Worm (Caenorhabditis elegans) whole organism, young adult: ENCODE data around the gene lrr-1.

ENCODE experiments used
- B0261.1 ChIP-seq: sonication (generic microtip); optimal IDR thresholded peaks from 2 replicates; lab custom pipeline; 2016; ENCODE audit warnings: mild to moderate bottlenecking, missing genetic modification characterization, moderate library complexity, missing compliant biosample characterization
- B0336.3 ChIP-seq: fragments of 200-800 bp; sonication (Bioruptor generic); IDR thresholded peaks from 2 replicates; pipeline ENCODE4 v1.3.6; 2022; ENCODE audit warnings: missing genetic modification characterization, missing compliant biosample characterization
- C06A6.2 ChIP-seq: fragments of 200-800 bp; sonication (Bioruptor generic); conservative IDR thresholded peaks from 2 replicates; pipeline ENCODE4 v1.3.6; 2022; ENCODE audit warnings: missing genetic modification characterization, missing compliant biosample characterization
- F22D6.2 ChIP-seq: sonication (generic microtip); optimal IDR thresholded peaks from 2 replicates; lab custom pipeline; 2016; ENCODE audit warnings: mild to moderate bottlenecking, missing genetic modification characterization, missing compliant biosample characterization
- F33H1.4 ChIP-seq: fragments of 200-800 bp; sonication (Bioruptor generic); IDR thresholded peaks from 2 replicates; pipeline ENCODE4 v1.3.6; 2022; ENCODE audit warnings: missing genetic modification reagents, missing genetic modification characterization, missing compliant biosample characterization
- F39B2.1 ChIP-seq: fragments of 200-800 bp; sonication (Bioruptor generic); IDR thresholded peaks from 2 replicates; pipeline ENCODE4 v1.3.6; 2022; ENCODE audit warnings: missing genetic modification reagents, missing genetic modification characterization, missing compliant biosample characterization
- Y53F4B.3 ChIP-seq: fragments of 200-800 bp; sonication (Bioruptor generic); IDR thresholded peaks from 2 replicates; pipeline ENCODE4 v1.3.6; 2022; ENCODE audit warnings: missing genetic modification reagents, missing genetic modification characterization, missing compliant biosample characterization
- Y79H2A.3 ChIP-seq: fragments of 200-800 bp; sonication (Bioruptor generic); conservative IDR thresholded peaks from 2 replicates; pipeline ENCODE4 v1.3.6; 2022; ENCODE audit warnings: missing genetic modification reagents, missing genetic modification characterization, missing compliant biosample characterization
- ama-1 ChIP-seq, 3 experiments: fragments of 150-350 bp in 1 of 3; sonication (generic microtip) in 2 of 3; optimal IDR thresholded peaks; 2 replicates each; lab custom pipeline; 2014 to 2018; ENCODE audit warnings: missing biosample characterization in 2 of 3, missing genetic modification characterization in 2 of 3, missing genetic modification reagents in 2 of 3
- athp-1 ChIP-seq: sonication (generic microtip); optimal IDR thresholded peaks from 2 replicates; lab custom pipeline; 2017; ENCODE audit warnings: mild to moderate bottlenecking, missing genetic modification characterization, missing compliant biosample characterization
- attf-5 ChIP-seq: fragments of 200-800 bp; sonication (Bioruptor generic); optimal IDR thresholded peaks from 2 replicates; lab custom pipeline; 2018; ENCODE audit warnings: mild to moderate bottlenecking, missing genetic modification characterization, missing compliant biosample characterization
- cebp-1 ChIP-seq, 2 experiments: fragments of 200-800 bp in 1 of 2; sonication (Bioruptor generic) in 1 of 2; sonication (generic microtip) in 1 of 2; IDR thresholded peaks in 1 of 2; optimal IDR thresholded peaks in 1 of 2; 2 replicates each; pipeline versions ENCODE4 v1.3.6 to Lab custom; 2017 to 2022; ENCODE audit warnings: missing compliant biosample characterization in 2 of 2, missing genetic modification characterization in 2 of 2, mild to moderate bottlenecking in 1 of 2, missing genetic modification reagents in 1 of 2, moderate library complexity in 1 of 2
- cebp-2 ChIP-seq: fragments of 200-800 bp; sonication (Bioruptor generic); IDR thresholded peaks from 2 replicates; pipeline ENCODE4 v1.3.6; 2022; ENCODE audit warnings: missing genetic modification characterization, missing compliant biosample characterization
- ceh-79 ChIP-seq: sonication (generic microtip); optimal IDR thresholded peaks from 2 replicates; lab custom pipeline; 2017; ENCODE audit warnings: mild to moderate bottlenecking, missing genetic modification characterization, missing compliant biosample characterization
- die-1 ChIP-seq: sonication (generic microtip); optimal IDR thresholded peaks from 2 replicates; lab custom pipeline; 2016; ENCODE audit warnings: missing genotype, mild to moderate bottlenecking, missing genetic modification characterization, missing compliant biosample characterization
- dpff-1 ChIP-seq: sonication (generic microtip); optimal IDR thresholded peaks from 2 replicates; lab custom pipeline; 2017; ENCODE audit warnings: mild to moderate bottlenecking, missing genetic modification characterization, missing compliant biosample characterization
- egl-18 ChIP-seq: fragments of 200-800 bp; sonication (Bioruptor generic); IDR thresholded peaks from 2 replicates; pipeline ENCODE4 v1.3.6; 2022; ENCODE audit warnings: missing genetic modification reagents, missing genetic modification characterization, missing compliant biosample characterization
- ets-4 ChIP-seq: fragments of 200-800 bp; sonication (Bioruptor generic); optimal IDR thresholded peaks from 2 replicates; lab custom pipeline; 2018; ENCODE audit warnings: mild to moderate bottlenecking, missing genetic modification characterization, missing compliant biosample characterization
- fkh-3 ChIP-seq: sonication (generic microtip); optimal IDR thresholded peaks from 2 replicates; lab custom pipeline; 2016; ENCODE audit warnings: mild to moderate bottlenecking, missing genetic modification characterization, missing compliant biosample characterization
- hlh-12 ChIP-seq: sonication (generic microtip); optimal IDR thresholded peaks from 2 replicates; lab custom pipeline; 2016; ENCODE audit warnings: missing genetic modification characterization, missing compliant biosample characterization
- hlh-26 ChIP-seq: fragments of 200-800 bp; sonication (Bioruptor generic); conservative IDR thresholded peaks from 2 replicates; pipeline ENCODE4 v1.3.6; 2022; ENCODE audit warnings: missing genetic modification reagents, missing genetic modification characterization, missing compliant biosample characterization
- hmg-1.2 ChIP-seq: fragments of 200-800 bp; sonication (Bioruptor generic); IDR thresholded peaks from 2 replicates; pipeline ENCODE4 v1.3.6; 2022; ENCODE audit warnings: missing genetic modification reagents, missing genetic modification characterization, missing compliant biosample characterization
- hmg-20 ChIP-seq: fragments of 200-800 bp; sonication (Bioruptor generic); IDR thresholded peaks from 2 replicates; pipeline ENCODE4 v1.3.6; 2022; ENCODE audit warnings: missing genetic modification reagents, missing genetic modification characterization, missing compliant biosample characterization
- let-607 ChIP-seq, 2 experiments: fragments of 200-800 bp in 1 of 2; sonication (Bioruptor generic) in 1 of 2; sonication (generic microtip) in 1 of 2; optimal IDR thresholded peaks; 2 replicates each; lab custom pipeline; 2016 to 2018; ENCODE audit warnings: mild to moderate bottlenecking in 2 of 2, missing compliant biosample characterization in 2 of 2, missing genetic modification characterization in 2 of 2, moderate library complexity in 2 of 2, missing genotype in 1 of 2
- lin-26 ChIP-seq: fragments of 200-800 bp; sonication (Bioruptor generic); IDR thresholded peaks from 2 replicates; pipeline ENCODE4 v1.3.6; 2022; ENCODE audit warnings: missing genetic modification reagents, missing genetic modification characterization, missing compliant biosample characterization
- madf-3 ChIP-seq: fragments of 200-800 bp; sonication (Bioruptor generic); IDR thresholded peaks from 2 replicates; pipeline ENCODE4 v1.3.6; 2022; ENCODE audit warnings: missing genetic modification reagents, missing genetic modification characterization, missing compliant biosample characterization
- mcd-1 ChIP-seq: fragments of 200-800 bp; sonication (Bioruptor generic); IDR thresholded peaks from 2 replicates; pipeline ENCODE4 v1.3.6; 2022; ENCODE audit warnings: missing genetic modification reagents, missing genetic modification characterization, missing compliant biosample characterization
- mes-4 ChIP-seq: sonication (generic microtip); optimal IDR thresholded peaks from 2 replicates; lab custom pipeline; 2016; ENCODE audit warnings: missing genotype, missing genetic modification characterization, missing compliant biosample characterization
- mxl-1 ChIP-seq: sonication (generic microtip); optimal IDR thresholded peaks from 2 replicates; lab custom pipeline; 2016; ENCODE audit warnings: missing genetic modification characterization, missing compliant biosample characterization
- nhr-120 ChIP-seq: fragments of 200-800 bp; sonication (Bioruptor generic); IDR thresholded peaks from 2 replicates; pipeline ENCODE4 v1.3.6; 2022; ENCODE audit warnings: missing genetic modification characterization, missing compliant biosample characterization
- rec-8 ChIP-seq, 2 experiments: sonication (generic microtip); optimal IDR thresholded peaks; 2 replicates each; lab custom pipeline; 2016; ENCODE audit warnings: mild to moderate bottlenecking in 2 of 2, missing genetic modification characterization in 2 of 2, missing genetic modification reagents in 2 of 2, missing genotype in 2 of 2, missing biosample characterization in 1 of 2, missing compliant biosample characterization in 1 of 2, moderate library complexity in 1 of 2
- snpc-1.1 ChIP-seq: sonication (generic microtip); optimal IDR thresholded peaks from 2 replicates; lab custom pipeline; 2017; ENCODE audit warnings: missing genetic modification characterization, mild to moderate bottlenecking, missing compliant biosample characterization, antibody characterized with exemption, moderate library complexity, missing genotype, missing genetic modification reagents; ENCODE audit not compliant: insufficient read depth
- snpc-4 ChIP-seq, 5 experiments: fragments of 150-350 bp in 1 of 5; sonication (generic microtip) in 4 of 5; optimal IDR thresholded peaks; 2 replicates each; lab custom pipeline; 2014 to 2018; ENCODE audit warnings: missing genetic modification characterization in 5 of 5, missing biosample characterization in 3 of 5, antibody characterized with exemption in 2 of 5, mild to moderate bottlenecking in 2 of 5, missing compliant biosample characterization in 2 of 5, missing genotype in 2 of 5, moderate library complexity in 2 of 5, missing genetic modification reagents in 1 of 5
- sptf-2 ChIP-seq: fragments of 200-800 bp; sonication (Bioruptor generic); optimal IDR thresholded peaks from 2 replicates; lab custom pipeline; 2018; ENCODE audit warnings: mild to moderate bottlenecking, missing genetic modification characterization, missing compliant biosample characterization
- xnd-1 ChIP-seq: sonication (generic microtip); optimal IDR thresholded peaks from 2 replicates; lab custom pipeline; 2016; ENCODE audit warnings: missing genotype, missing genetic modification reagents, missing genetic modification characterization, missing compliant biosample characterization
- zim-3 ChIP-seq: sonication (generic microtip); optimal IDR thresholded peaks from 2 replicates; lab custom pipeline; 2017; ENCODE audit warnings: mild to moderate bottlenecking, missing genetic modification characterization, moderate library complexity, missing compliant biosample characterization

lrr-1 gene

ce11 chrII:5048185-5048795 is 12.1 kb upstream of the lrr-1 start:
- TF ChIP-seq snpc-1.1 (tag; lab: Kevin White, UChicago): no peak
- TF ChIP-seq attf-5 (GFP tag; lab: Kevin White, UChicago): no peak
- no peak for TF ChIP-seq snpc-4 (GFP tag; optimal IDR thresholded peaks at IDR 0.05; lab: Kevin White, UChicago)
- no peak for TF ChIP-seq snpc-4 (tag; optimal IDR thresholded peaks at IDR 0.05; lab: Kevin White, UChicago)
- no peak for TF ChIP-seq zim-3
- no peak for TF ChIP-seq die-1 (tag; lab: Kevin White, UChicago)
- TF ChIP-seq hmg-20 (GFP tag; lab: Robert Waterston, UW): no peak

ce11 chrII:5047279-5047678 is 11.0 kb upstream of the lrr-1 start:
- TF ChIP-seq lin-26 (no peak), athp-1 (tag; lab: Kevin White, UChicago) (no peak), hmg-1.2 (GFP tag; lab: Robert Waterston, UW) (peak; percentile 70; the same call in 1 of the 2 replicates), die-1 (tag; lab: Kevin White, UChicago) (no peak), madf-3 (GFP tag; lab: Robert Waterston, UW) (no peak), mxl-1 (tag; lab: Kevin White, UChicago) (no peak), ceh-79 (no peak), cebp-1 (GFP tag; IDR thresholded peaks at IDR 0.05; lab: Robert Waterston, UW) (no peak), cebp-1 (tag; optimal IDR thresholded peaks at IDR 0.05; lab: Kevin White, UChicago) (peak; percentile 19), hlh-12 (tag; lab: Kevin White, UChicago) (no peak), B0336.3 (GFP tag; lab: Robert Waterston, UW) (no peak), F22D6.2 (no peak), B0261.1 (no peak)

DNA sequence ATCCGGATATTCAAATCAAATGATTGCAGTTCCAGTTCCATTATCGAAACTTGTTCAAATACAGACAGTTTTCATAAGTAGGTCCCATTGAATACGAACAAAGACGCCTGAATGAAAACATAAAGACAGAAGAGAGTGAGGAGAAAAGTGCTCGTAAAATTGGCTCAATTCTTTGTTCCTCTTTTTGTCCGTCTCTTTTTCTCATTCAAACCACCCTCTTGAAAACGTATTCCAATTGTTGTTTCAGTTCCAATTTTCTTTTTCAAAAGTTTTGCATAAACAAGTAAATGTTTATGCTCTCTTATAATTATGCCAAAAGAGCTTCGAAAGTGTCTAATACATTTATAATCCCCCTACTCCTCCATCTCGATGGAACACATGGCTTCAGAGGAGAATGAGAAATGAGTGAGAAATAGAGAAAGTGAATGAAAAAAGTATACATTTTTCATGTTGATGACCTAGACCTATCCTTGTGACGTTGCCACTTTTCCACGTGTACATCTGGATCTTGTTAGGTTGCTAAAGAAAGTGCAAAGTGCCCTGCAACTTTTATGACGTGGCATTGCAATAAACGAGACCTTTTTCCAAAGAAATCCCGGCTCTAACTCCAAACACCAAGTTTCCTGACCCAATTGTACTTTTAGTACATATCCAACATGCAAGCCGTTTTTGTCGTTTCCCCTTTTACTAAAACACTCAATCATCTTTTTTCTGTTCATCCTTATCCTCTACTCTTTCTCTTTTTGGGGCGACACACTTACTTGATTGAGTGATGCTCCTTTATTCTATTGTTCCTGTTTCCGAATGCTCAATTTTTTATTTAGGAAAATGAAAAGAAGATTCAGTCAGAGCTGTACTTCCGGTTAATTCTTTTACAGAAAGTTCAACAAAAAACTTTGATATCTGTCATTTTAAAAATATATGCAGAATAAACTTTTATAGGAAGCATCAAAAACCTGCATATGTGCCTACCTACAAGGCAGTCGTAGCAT is 10.3 kb upstream of the lrr-1 start:
- no peak for TF ChIP-seq Y79H2A.3 (GFP tag; lab: Robert Waterston, UW)
- TF ChIP-seq dpff-1 (tag; lab: Kevin White, UChicago): no peak
- no peak for TF ChIP-seq mcd-1 (GFP tag; lab: Robert Waterston, UW)
- no peak for TF ChIP-seq xnd-1 (tag; lab: Kevin White, UChicago)
- TF ChIP-seq nhr-120 (GFP tag; lab: Robert Waterston, UW): no peak
- TF ChIP-seq ama-1 (optimal IDR thresholded peaks at IDR 0.05; lab: Kevin White, UChicago): no peak
- TF ChIP-seq ama-1 (GFP tag; optimal IDR thresholded peaks at IDR 0.05; lab: Kevin White, UChicago): no peak
- TF ChIP-seq mes-4 (tag; lab: Kevin White, UChicago): no peak
- no peak for TF ChIP-seq sptf-2
- no peak for TF ChIP-seq Y53F4B.3 (GFP tag; lab: Robert Waterston, UW)
- TF ChIP-seq, all 124 proteins: peak for 0

DNA sequence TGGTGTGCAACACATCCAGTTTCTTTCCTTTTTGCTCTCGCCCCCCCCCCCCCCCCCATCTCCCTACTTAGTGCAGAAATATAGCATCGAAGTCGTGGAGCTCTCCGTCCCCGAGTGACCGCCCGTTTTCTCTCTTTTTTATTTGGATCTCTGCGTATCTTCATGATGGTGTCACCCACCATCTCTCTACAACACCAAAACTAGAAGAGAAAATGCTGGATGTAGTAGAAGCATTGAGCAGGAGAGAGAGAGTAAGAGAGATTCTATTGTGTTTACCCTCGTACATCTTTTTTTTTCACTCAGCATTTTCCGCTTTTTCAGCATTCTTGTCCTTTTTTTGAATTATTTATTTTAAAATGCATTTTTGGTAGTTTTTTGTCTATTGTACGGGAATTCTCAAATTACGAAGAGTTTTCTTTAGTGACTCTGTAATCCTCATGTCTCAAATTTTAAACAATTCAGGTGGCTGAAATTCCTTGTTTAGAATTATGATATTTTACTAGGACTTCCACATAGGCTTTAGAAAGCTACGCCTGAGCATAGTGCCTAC is 6.2 kb upstream of the lrr-1 start:
- TF ChIP-seq ets-4: no peak
- no peak for TF ChIP-seq rec-8 (tag; optimal IDR thresholded peaks at IDR 0.05; lab: Kevin White, UChicago)
- no peak for TF ChIP-seq F33H1.4 (GFP tag; lab: Robert Waterston, UW)
- no peak for TF ChIP-seq hlh-26 (GFP tag; lab: Robert Waterston, UW)
- no peak for TF ChIP-seq F39B2.1 (GFP tag; lab: Robert Waterston, UW)
- TF ChIP-seq egl-18 (GFP tag; lab: Robert Waterston, UW): no peak
- no peak for TF ChIP-seq cebp-2
- no peak for TF ChIP-seq dpff-1 (tag; lab: Kevin White, UChicago)
- no peak for TF ChIP-seq let-607 (tag; optimal IDR thresholded peaks at IDR 0.05; lab: Kevin White, UChicago)
- no peak for TF ChIP-seq cebp-1 (GFP tag; IDR thresholded peaks at IDR 0.05; lab: Robert Waterston, UW)
- no peak for TF ChIP-seq cebp-1 (tag; optimal IDR thresholded peaks at IDR 0.05; lab: Kevin White, UChicago)
- no peak for TF ChIP-seq snpc-1.1 (tag; lab: Kevin White, UChicago)
- no peak for TF ChIP-seq ceh-79
- TF ChIP-seq fkh-3 (tag; lab: Kevin White, UChicago): no peak
- TF ChIP-seq C06A6.2 (GFP tag; lab: Robert Waterston, UW): no peak
